Fruit fly (Drosophila melanogaster): ENCODE results near the gene REPTOR.
A peak's percentile ranks its signal among the peaks of the same experiment; 100 is the strongest.

Gene REPTOR

DNA sequence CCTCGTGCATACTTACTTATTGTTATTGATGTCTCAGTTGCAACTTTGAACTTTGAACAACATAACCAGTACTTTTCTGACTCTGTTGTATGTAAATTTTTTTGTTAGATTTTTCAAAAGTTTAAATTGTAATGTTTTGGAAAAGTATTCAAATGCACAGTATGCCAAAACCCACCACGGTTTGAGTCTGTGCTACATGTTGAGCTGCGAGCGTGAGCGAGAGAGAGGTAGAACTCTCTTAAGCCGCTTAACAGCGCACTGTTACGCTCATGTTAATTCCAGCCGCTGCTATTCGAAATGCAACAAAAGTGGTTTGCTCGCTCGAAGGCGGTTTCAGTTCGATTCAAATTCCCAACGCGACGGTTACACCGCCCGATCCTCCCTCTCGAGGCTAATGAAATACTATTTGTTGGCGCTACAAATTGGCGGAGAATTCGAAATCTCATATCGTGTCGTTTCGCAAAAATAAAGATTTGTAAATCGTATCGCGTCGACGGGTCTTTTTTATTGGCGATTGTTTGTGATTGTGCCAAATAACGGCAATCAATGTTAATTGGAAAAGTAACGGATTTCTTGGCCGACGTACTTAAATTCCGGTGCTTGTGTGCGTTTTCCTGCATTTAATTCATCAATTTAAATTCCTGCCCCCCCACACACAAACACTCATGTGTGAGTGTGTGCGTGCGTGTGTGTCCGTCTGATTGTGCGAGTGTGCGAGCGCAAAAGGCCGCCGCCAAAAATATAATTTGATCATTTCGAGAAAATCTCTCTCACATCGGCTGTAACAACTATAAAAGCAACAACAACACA lies 6.4 kb upstream of the REPTOR start (continued):
- TF ChIP-seq gem (tag; optimal IDR thresholded peaks at IDR 0.05), result no peak
- TF ChIP-seq dimm (GFP tag; IDR thresholded peaks at IDR 0.05), result no peak
- peak in 1 of 2 experiments; percentile 23 for TF ChIP-seq Hr78 (GFP tag; optimal IDR thresholded peaks at IDR 0.05)
- TF ChIP-seq trem (tag; optimal IDR thresholded peaks at IDR 0.05), result peak; percentile 2
- TF ChIP-seq CG8281 (tag; optimal IDR thresholded peaks at IDR 0.05), result no peak
- peak; percentile 88 for TF ChIP-seq Med (GFP tag)
- no peak for TF ChIP-seq Antp (GFP tag; optimal IDR thresholded peaks at IDR 0.05)
- peak; percentile 43 for TF ChIP-seq gro (GFP tag; optimal IDR thresholded peaks at IDR 0.05)
- no peak for TF ChIP-seq CG7271 (tag; optimal IDR thresholded peaks at IDR 0.05)
- peak; percentile 34 for TF ChIP-seq Vsx1 (GFP tag; optimal IDR thresholded peaks at IDR 0.05)
- TF ChIP-seq PHDP (tag; optimal IDR thresholded peaks at IDR 0.05), result peak; percentile 34
- TF ChIP-seq B-H1 (GFP tag; IDR thresholded peaks at IDR 0.05), result no peak
- peak; percentile 21 for TF ChIP-seq ftz-f1 (GFP tag; optimal IDR thresholded peaks at IDR 0.05)
- no peak for TF ChIP-seq Fer3 (tag; optimal IDR thresholded peaks at IDR 0.05)
- TF ChIP-seq BEAF-32 (GFP tag; optimal IDR thresholded peaks at IDR 0.05), result peak; percentile 3
- TF ChIP-seq fru (optimal IDR thresholded peaks at IDR 0.05), result no peak
- TF ChIP-seq CG15073 (GFP tag; optimal IDR thresholded peaks at IDR 0.05), result no peak
- peak; percentile 21 for TF ChIP-seq CG13894 (tag; optimal IDR thresholded peaks at IDR 0.05)
- TF ChIP-seq CoRest (tag; optimal IDR thresholded peaks at IDR 0.05), result no peak
- peak; percentile 20 for TF ChIP-seq Deaf1 (tag; optimal IDR thresholded peaks at IDR 0.05)
- TF ChIP-seq scrt (GFP tag; optimal IDR thresholded peaks at IDR 0.05), result no peak
- peak; percentile 97 for TF ChIP-seq CG5180 (GFP tag; optimal IDR thresholded peaks at IDR 0.05)
- no peak for TF ChIP-seq tio (GFP tag; optimal IDR thresholded peaks at IDR 0.05)
- no peak for TF ChIP-seq CG14014 (GFP tag; IDR thresholded peaks at IDR 0.05)
- peak; percentile 22 for TF ChIP-seq CG12769 (tag; optimal IDR thresholded peaks at IDR 0.05)
- TF ChIP-seq nau (GFP tag; optimal IDR thresholded peaks at IDR 0.05), result peak; percentile 42
- TF ChIP-seq CG1832 (GFP tag; optimal IDR thresholded peaks at IDR 0.05), result no peak
- TF ChIP-seq Hmr (GFP tag; optimal IDR thresholded peaks at IDR 0.05), result peak; percentile 46
- TF ChIP-seq CG1024 (GFP tag; IDR thresholded peaks at IDR 0.05), result no peak
- peak; percentile 18 for TF ChIP-seq CG3281 (GFP tag; optimal IDR thresholded peaks at IDR 0.05)
- TF ChIP-seq CG5245 (GFP tag; optimal IDR thresholded peaks at IDR 0.05), result no peak
- peak; percentile 10 for TF ChIP-seq Dek (tag; optimal IDR thresholded peaks at IDR 0.05)
- peak in 1 of 2 experiments; percentile 14 for TF ChIP-seq chif (GFP tag; optimal IDR thresholded peaks at IDR 0.05)
- TF ChIP-seq CG10431 (GFP tag; optimal IDR thresholded peaks at IDR 0.05), result peak; percentile 20
- no peak for TF ChIP-seq CG15269 (tag; optimal IDR thresholded peaks at IDR 0.05)
- peak; percentile 24 for TF ChIP-seq Dp (GFP tag; optimal IDR thresholded peaks at IDR 0.05)
- no peak for TF ChIP-seq CG2889 (GFP tag; IDR thresholded peaks at IDR 0.05)
- TF ChIP-seq Xbp1 (GFP tag; optimal IDR thresholded peaks at IDR 0.05), result no peak
- no peak for TF ChIP-seq lov (optimal IDR thresholded peaks at IDR 0.05)
- TF ChIP-seq lov (GFP tag; IDR thresholded peaks at IDR 0.05), result no peak
- TF ChIP-seq cg (GFP tag; optimal IDR thresholded peaks at IDR 0.05), result peak; percentile 73
- TF ChIP-seq crp (GFP tag; optimal IDR thresholded peaks at IDR 0.05), result peak in 1 of 2 experiments; percentile 31
- peak; percentile 28 for TF ChIP-seq CG1233 (GFP tag; optimal IDR thresholded peaks at IDR 0.05)
- no peak for TF ChIP-seq hb (GFP tag; IDR thresholded peaks at IDR 0.05; ENCODE audit: partially characterized antibody)
- TF ChIP-seq ato (GFP tag; IDR thresholded peaks at IDR 0.05; ENCODE audit: partially characterized antibody), result no peak
- TF ChIP-seq vnd (GFP tag; IDR thresholded peaks at IDR 0.05; ENCODE audit: partially characterized antibody), result no peak
- TF ChIP-seq ranshi (GFP tag; IDR thresholded peaks at IDR 0.05), result no peak
- no peak for TF ChIP-seq NfI (GFP tag; optimal IDR thresholded peaks at IDR 0.05)
